Worm (Caenorhabditis elegans): Measurements from ENCODE around the gene F25B5.3.

The F25B5.3 gene

ce11 chrIII:5906749-5907148 lies 41.9 kb upstream of the F25B5.3 start, which contains the start of gene erd-2.2:
erd-2.2 (plus strand) TSS chrIII:5907049.
- no peak for TF ChIP-seq sem-4 (tag; optimal IDR thresholded peaks at IDR 0.05)
- TF ChIP-seq lin-39 (tag; optimal IDR thresholded peaks at IDR 0.05), result no peak
- no peak for TF ChIP-seq ceh-82 (tag; optimal IDR thresholded peaks at IDR 0.05)
- no peak for TF ChIP-seq snpc-4 (tag; optimal IDR thresholded peaks at IDR 0.05)
- TF ChIP-seq mab-5 (tag; optimal IDR thresholded peaks at IDR 0.05), result no peak

- TF ChIP-seq nhr-12 (tag; optimal IDR thresholded peaks at IDR 0.05) (no peak), peb-1 (tag; optimal IDR thresholded peaks at IDR 0.05) (no peak), egl-27 (tag; optimal IDR thresholded peaks at IDR 0.05) (no peak), sma-9 (GFP tag; optimal IDR thresholded peaks at IDR 0.05) (no peak), sma-9 (tag; optimal IDR thresholded peaks at IDR 0.05) (no peak), blmp-1 (tag; optimal IDR thresholded peaks at IDR 0.05; ENCODE audit: insufficient read depth) (no peak), lin-39 (tag; optimal IDR thresholded peaks at IDR 0.05) (no peak), nhr-23 (tag; optimal IDR thresholded peaks at IDR 0.05) (no peak), unc-39 (tag; optimal IDR thresholded peaks at IDR 0.05) (no peak), zag-1 (tag; optimal IDR thresholded peaks at IDR 0.05) (no peak), F13H6.1 (tag; optimal IDR thresholded peaks at IDR 0.05) (no peak), lsy-2 (tag; optimal IDR thresholded peaks at IDR 0.05) (no peak), nhr-129 (tag; optimal IDR thresholded peaks at IDR 0.05) (no peak), nhr-21 (tag; optimal IDR thresholded peaks at IDR 0.05) (no peak), crh-2 (tag; optimal IDR thresholded peaks at IDR 0.05) (no peak), sma-3 (GFP tag; optimal IDR thresholded peaks at IDR 0.05) (no peak), alr-1 (tag; optimal IDR thresholded peaks at IDR 0.05) (no peak)
Measured at ce11 chrIII:5908408-5908807, 40.3 kb upstream of the F25B5.3 start, which contains the start of gene C28H8.3. C28H8.3 (plus strand) TSS chrIII:5908700.

ce11 chrIII:5914717-5915116 lies 34.0 kb upstream of the F25B5.3 start:
- TF ChIP-seq gmeb-1 (tag; optimal IDR thresholded peaks at IDR 0.05), result no peak
- no peak for TF ChIP-seq unc-62 (GFP tag; optimal IDR thresholded peaks at IDR 0.05)
- TF ChIP-seq crh-2 (tag; optimal IDR thresholded peaks at IDR 0.05), result peak; percentile 74
- no peak for TF ChIP-seq aly-2 (tag; optimal IDR thresholded peaks at IDR 0.05)
- no peak for TF ChIP-seq nhr-10 (tag; optimal IDR thresholded peaks at IDR 0.05)
- TF ChIP-seq lin-11 (tag; optimal IDR thresholded peaks at IDR 0.05), result no peak
- TF ChIP-seq unc-55 (GFP tag; optimal IDR thresholded peaks at IDR 0.05), result no peak
- peak; percentile 15 for TF ChIP-seq sma-9 (GFP tag; optimal IDR thresholded peaks at IDR 0.05)
- TF ChIP-seq sma-9 (tag; optimal IDR thresholded peaks at IDR 0.05), result no peak
- TF ChIP-seq C34F6.9 (tag; optimal IDR thresholded peaks at IDR 0.05), result no peak
- no peak for TF ChIP-seq ZK546.5 (tag; optimal IDR thresholded peaks at IDR 0.05)
- no peak for TF ChIP-seq ceh-16 (tag; optimal IDR thresholded peaks at IDR 0.05)
- no peak for TF ChIP-seq nhr-25 (tag; optimal IDR thresholded peaks at IDR 0.05)
- peak; percentile 67 for TF ChIP-seq fos-1 (tag; optimal IDR thresholded peaks at IDR 0.05)
- TF ChIP-seq nhr-129 (tag; optimal IDR thresholded peaks at IDR 0.05), result no peak
- TF ChIP-seq sem-4 (tag; optimal IDR thresholded peaks at IDR 0.05), result no peak
- no peak for TF ChIP-seq ztf-4 (tag; optimal IDR thresholded peaks at IDR 0.05)
- no peak for TF ChIP-seq F13H6.1 (tag; optimal IDR thresholded peaks at IDR 0.05)
- no peak for TF ChIP-seq snpc-4 (tag; optimal IDR thresholded peaks at IDR 0.05)

- no peak for TF ChIP-seq sem-4 (tag; optimal IDR thresholded peaks at IDR 0.05)
- TF ChIP-seq nhr-237 (tag; optimal IDR thresholded peaks at IDR 0.05), result no peak
- no peak for TF ChIP-seq F13H6.1 (tag; optimal IDR thresholded peaks at IDR 0.05)
- no peak for TF ChIP-seq nhr-23 (tag; optimal IDR thresholded peaks at IDR 0.05)
- TF ChIP-seq fos-1 (tag; optimal IDR thresholded peaks at IDR 0.05), result peak; percentile 78
- TF ChIP-seq lin-39 (tag; optimal IDR thresholded peaks at IDR 0.05), result no peak
- no peak for TF ChIP-seq nhr-21 (tag; optimal IDR thresholded peaks at IDR 0.05)
- TF ChIP-seq nhr-11 (tag; optimal IDR thresholded peaks at IDR 0.05), result no peak
- TF ChIP-seq ceh-82 (tag; optimal IDR thresholded peaks at IDR 0.05), result no peak
- TF ChIP-seq lin-11 (tag; optimal IDR thresholded peaks at IDR 0.05), result no peak
- TF ChIP-seq ztf-4 (tag; optimal IDR thresholded peaks at IDR 0.05), result no peak
- peak; percentile 57 for TF ChIP-seq skn-1 (tag; optimal IDR thresholded peaks at IDR 0.05)
- no peak for TF ChIP-seq ZK546.5 (tag; optimal IDR thresholded peaks at IDR 0.05)
- no peak for TF ChIP-seq ama-1 (optimal IDR thresholded peaks at IDR 0.05)
- TF ChIP-seq alr-1 (tag; optimal IDR thresholded peaks at IDR 0.05), result no peak
- no peak for TF ChIP-seq mbf-1 (tag; optimal IDR thresholded peaks at IDR 0.05)
- TF ChIP-seq crh-2 (tag; optimal IDR thresholded peaks at IDR 0.05), result peak; percentile 44
- no peak for TF ChIP-seq mab-5 (tag; optimal IDR thresholded peaks at IDR 0.05)
- no peak for TF ChIP-seq C34F6.9 (tag; optimal IDR thresholded peaks at IDR 0.05)
- no peak for TF ChIP-seq ztf-1 (GFP tag; conservative IDR thresholded peaks at IDR 0.05)
Measured at ce11 chrIII:5915926-5916325, 32.8 kb upstream of the F25B5.3 start.
